Worm (Caenorhabditis elegans): ENCODE results near the gene bath-46.

DNA sequence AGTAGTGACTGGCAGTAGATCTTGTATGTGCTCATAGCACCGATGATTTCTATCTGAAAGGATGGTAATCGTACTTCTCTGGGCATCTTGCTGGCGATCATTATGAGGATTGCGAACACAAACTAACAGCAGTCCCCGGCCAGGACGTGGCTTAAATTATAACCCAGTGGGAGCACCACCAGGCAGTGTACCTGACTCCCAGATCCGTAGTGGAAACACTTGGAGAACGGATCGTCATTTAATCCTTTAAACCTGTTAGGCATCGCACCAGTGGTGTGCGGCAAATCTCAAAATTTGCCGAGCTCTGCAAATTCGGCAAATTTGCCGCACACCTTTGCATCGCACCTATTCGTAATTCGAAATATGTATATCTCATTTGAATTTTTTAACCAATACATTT, 30.1 kb upstream of the bath-46 start, which contains the start of gene K05F6.8:
- no peak for TF ChIP-seq unc-55 (GFP tag; optimal IDR thresholded peaks at IDR 0.05)
- no peak for TF ChIP-seq aly-2 (tag; optimal IDR thresholded peaks at IDR 0.05)
